Fruit fly (Drosophila melanogaster): ENCODE results near the gene CG4558.

The CG4558 gene

DNA sequence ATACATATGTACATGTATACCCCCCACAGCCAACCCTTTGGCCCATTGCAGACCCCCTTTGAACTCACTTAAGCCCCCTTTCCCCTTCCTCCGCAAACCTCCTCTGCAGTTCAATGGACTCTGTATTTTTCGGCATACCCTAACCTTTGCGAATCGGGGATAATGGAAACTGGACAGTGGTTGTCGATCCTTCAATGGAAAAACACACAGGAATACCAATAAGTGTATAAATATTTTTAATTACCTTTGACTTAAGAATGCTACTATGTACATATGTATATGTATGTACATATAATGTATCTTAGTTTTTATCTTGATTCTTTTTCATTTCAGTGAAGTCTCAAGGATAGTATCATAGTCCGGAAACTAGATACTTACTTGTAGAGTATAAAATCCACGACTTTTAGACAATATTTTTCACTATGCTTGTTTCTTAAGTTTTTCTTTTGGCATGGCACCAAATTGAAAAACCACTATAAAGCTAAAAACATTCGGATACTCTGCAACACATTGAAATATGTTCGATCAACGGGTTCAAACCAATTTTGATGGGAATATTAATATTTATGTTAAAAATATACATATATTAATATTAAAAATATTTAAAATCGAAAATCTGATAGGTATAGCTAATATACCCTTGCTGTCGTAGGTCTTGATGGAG lies 6.9 kb downstream of the CG4558 start (continued):
- TF ChIP-seq CG1647 (GFP tag; optimal IDR thresholded peaks at IDR 0.05) (no peak), Atf3 (GFP tag; optimal IDR thresholded peaks at IDR 0.05) (no peak), Hsf (GFP tag; optimal IDR thresholded peaks at IDR 0.05) (peak; percentile 16), CG5245 (GFP tag; optimal IDR thresholded peaks at IDR 0.05) (peak; percentile 30), CG18619 (GFP tag; optimal IDR thresholded peaks at IDR 0.05) (peak; percentile 67), CG10147 (GFP tag; optimal IDR thresholded peaks at IDR 0.05) (peak; percentile 68), ATbp (GFP tag; optimal IDR thresholded peaks at IDR 0.05) (peak; percentile 76), hth (optimal IDR thresholded peaks at IDR 0.05) (no peak), dmrt99B (tag; optimal IDR thresholded peaks at IDR 0.05) (peak; percentile 85), CG2129 (GFP tag; IDR thresholded peaks at IDR 0.05; ENCODE audit: partially characterized antibody) (no peak), CG15601 (tag; optimal IDR thresholded peaks at IDR 0.05) (peak; percentile 37), bcd (GFP tag; optimal IDR thresholded peaks at IDR 0.05) (peak; percentile 77), Ravus (GFP tag; IDR thresholded peaks at IDR 0.05) (peak; percentile 33), Nf-YA (GFP tag; IDR thresholded peaks at IDR 0.05) (peak; percentile 60), Xbp1 (GFP tag; optimal IDR thresholded peaks at IDR 0.05) (peak; percentile 68), Ptx1 (GFP tag; IDR thresholded peaks at IDR 0.05) (peak; percentile 79), Bteb2 (GFP tag; optimal IDR thresholded peaks at IDR 0.05) (no peak), CG2116 (GFP tag; optimal IDR thresholded peaks at IDR 0.05) (peak; percentile 7), psq (GFP tag; optimal IDR thresholded peaks at IDR 0.05) (no peak), CTCF (GFP tag; optimal IDR thresholded peaks at IDR 0.05) (no peak), Oli (tag; optimal IDR thresholded peaks at IDR 0.05) (peak; percentile 80), Usf (GFP tag; optimal IDR thresholded peaks at IDR 0.05) (no peak), Vsx1 (GFP tag; optimal IDR thresholded peaks at IDR 0.05) (peak; percentile 54), ase (GFP tag; IDR thresholded peaks at IDR 0.05) (peak; percentile 70), YL-1 (GFP tag; optimal IDR thresholded peaks at IDR 0.05) (no peak), Awh (GFP tag; IDR thresholded peaks at IDR 0.05) (peak; percentile 66; the same call in 1 of the 2 replicates), gsb-n (tag; optimal IDR thresholded peaks at IDR 0.05) (peak; percentile 71), bbx (GFP tag; IDR thresholded peaks at IDR 0.05; ENCODE audit: partially characterized antibody) (no peak), zen (tag; optimal IDR thresholded peaks at IDR 0.05) (peak; percentile 33), CG10321 (GFP tag; IDR thresholded peaks at IDR 0.05) (peak; percentile 68; the same call in 1 of the 2 replicates), yki (optimal IDR thresholded peaks at IDR 0.05) (no peak), C15 (GFP tag; IDR thresholded peaks at IDR 0.05) (0 out of 3 replicates have a peak, but pooled peaks have one; percentile 45), tup (GFP tag; optimal IDR thresholded peaks at IDR 0.05) (no peak), chinmo (GFP tag; IDR thresholded peaks at IDR 0.05; ENCODE audit: partially characterized antibody) (no peak), CG8281 (tag; optimal IDR thresholded peaks at IDR 0.05) (peak; percentile 17), pho (GFP tag; optimal IDR thresholded peaks at IDR 0.05) (no peak), croc (GFP tag; conservative IDR thresholded peaks at IDR 0.05) (peak; percentile 22; the same call in 1 of the 3 replicates), Sox102F (GFP tag; optimal IDR thresholded peaks at IDR 0.05) (peak; percentile 85), CG16815 (GFP tag; optimal IDR thresholded peaks at IDR 0.05) (peak; percentile 15), Nf-YB (GFP tag; optimal IDR thresholded peaks at IDR 0.05) (peak; percentile 45), Rfx (GFP tag; IDR thresholded peaks at IDR 0.05) (peak; percentile 86), E2f2 (GFP tag; IDR thresholded peaks at IDR 0.05) (peak; percentile 49; the same call in 1 of the 2 replicates), org-1 (GFP tag; optimal IDR thresholded peaks at IDR 0.05) (peak; percentile 33), hb (GFP tag; IDR thresholded peaks at IDR 0.05; ENCODE audit: partially characterized antibody) (no peak), CG5953 (GFP tag; IDR thresholded peaks at IDR 0.05) (peak; percentile 59), wor (GFP tag; IDR thresholded peaks at IDR 0.05) (peak; percentile 42), CG12299 (tag; optimal IDR thresholded peaks at IDR 0.05) (peak; percentile 38), MBD-R2 (GFP tag; IDR thresholded peaks at IDR 0.05) (peak; percentile 41; the same call in 1 of the 2 replicates), Eip74EF (GFP tag; optimal IDR thresholded peaks at IDR 0.05) (peak in 1 of 2 experiments; percentile 31), CG33213 (GFP tag; optimal IDR thresholded peaks at IDR 0.05) (no peak)

All from whole organism, embryonic.